Worm (Caenorhabditis elegans): ENCODE measurements around the gene msp-142.

msp-142 gene

DNA sequence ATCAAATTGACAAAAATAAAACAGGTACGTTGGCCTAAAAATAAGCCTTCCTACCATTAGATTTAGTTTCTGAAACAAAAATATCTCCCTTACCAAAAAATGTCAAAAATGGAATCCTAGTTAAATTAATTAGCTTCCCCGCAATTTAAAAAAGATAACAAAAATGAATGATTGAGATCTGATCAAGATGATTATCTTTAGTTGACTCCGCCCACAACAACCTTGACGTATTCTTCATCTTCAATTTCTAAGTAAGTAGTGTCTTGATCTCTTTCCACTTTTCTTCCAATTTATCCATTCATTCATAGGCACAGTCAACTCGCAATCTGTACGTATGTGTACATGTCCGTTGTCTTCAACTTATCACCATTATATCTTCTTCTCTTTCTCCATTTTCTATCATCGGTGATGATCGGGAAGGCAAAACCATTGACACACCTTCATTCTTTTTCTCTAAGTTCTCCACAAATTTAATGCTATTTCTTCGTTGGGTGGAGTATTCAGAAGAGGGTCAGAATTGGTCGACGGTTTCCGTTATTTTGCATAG, 29.4 kb upstream of the msp-142 start:
- no peak for TF ChIP-seq ceh-30 (tag; optimal IDR thresholded peaks at IDR 0.05)
- TF ChIP-seq Y22D7AL.16 (tag; optimal IDR thresholded peaks at IDR 0.05), result no peak
- TF ChIP-seq che-1 (tag; optimal IDR thresholded peaks at IDR 0.05), result no peak
- TF ChIP-seq nhr-232 (tag; optimal IDR thresholded peaks at IDR 0.05), result no peak
- TF ChIP-seq nhr-11 (tag; optimal IDR thresholded peaks at IDR 0.05), result no peak
- TF ChIP-seq gmeb-2 (tag; optimal IDR thresholded peaks at IDR 0.05), result no peak
- TF ChIP-seq unc-86 (tag; optimal IDR thresholded peaks at IDR 0.05), result no peak
- TF ChIP-seq fax-1 (tag; optimal IDR thresholded peaks at IDR 0.05), result no peak
- TF ChIP-seq C38D4.7 (GFP tag; optimal IDR thresholded peaks at IDR 0.05), result no peak
- TF ChIP-seq dve-1 (tag; optimal IDR thresholded peaks at IDR 0.05), result no peak
- TF ChIP-seq K02D7.2 (tag; optimal IDR thresholded peaks at IDR 0.05), result no peak

DNA sequence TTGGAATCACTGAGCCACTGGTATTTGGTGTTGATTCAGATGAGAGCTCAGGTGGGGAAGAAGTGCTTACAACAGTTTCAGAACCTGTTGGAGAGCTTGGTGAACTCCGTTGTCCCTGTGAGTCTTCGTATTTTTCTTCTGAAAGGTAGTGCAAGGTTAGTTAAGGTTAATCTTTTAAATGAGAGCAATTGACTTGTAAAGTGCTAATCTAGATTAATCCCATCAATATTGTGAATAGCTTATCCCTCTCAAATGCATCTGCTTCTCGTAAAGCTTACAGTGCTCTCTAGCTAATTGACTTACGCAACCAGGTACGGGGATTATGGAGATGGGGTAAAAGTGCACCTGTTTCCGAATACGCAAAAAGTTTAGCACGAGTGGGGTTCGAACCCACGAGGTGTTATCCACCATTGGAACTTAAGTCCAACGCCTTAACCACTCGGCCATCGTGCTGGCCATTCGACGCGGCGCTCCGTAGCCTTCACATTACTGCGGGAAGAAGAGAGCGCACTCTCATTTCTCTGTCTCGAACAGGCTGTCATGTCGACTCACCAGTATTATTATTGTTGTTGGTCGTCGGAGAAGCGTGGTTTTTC, 25.1 kb upstream of the msp-142 start:
- TF ChIP-seq ref-2 (tag; optimal IDR thresholded peaks at IDR 0.05) (peak; percentile 59), ceh-2 (tag; optimal IDR thresholded peaks at IDR 0.05) (peak; percentile 46), fax-1 (tag; optimal IDR thresholded peaks at IDR 0.05) (peak; percentile 38), hlh-30 (tag; optimal IDR thresholded peaks at IDR 0.05; ENCODE audit: insufficient read depth) (peak; percentile 39), hlh-15 (tag; optimal IDR thresholded peaks at IDR 0.05) (no peak), lim-6 (tag; optimal IDR thresholded peaks at IDR 0.05) (no peak), dve-1 (tag; optimal IDR thresholded peaks at IDR 0.05) (peak; percentile 66), ceh-9 (tag; optimal IDR thresholded peaks at IDR 0.05) (no peak), eyg-1 (tag; optimal IDR thresholded peaks at IDR 0.05) (peak; percentile 43), zip-5 (tag; optimal IDR thresholded peaks at IDR 0.05) (peak; percentile 30), tbx-7 (tag; optimal IDR thresholded peaks at IDR 0.05) (no peak), ceh-24 (tag; optimal IDR thresholded peaks at IDR 0.05) (peak; percentile 8), C08G9.2 (tag; optimal IDR thresholded peaks at IDR 0.05) (peak; percentile 47), ceh-6 (GFP tag; optimal IDR thresholded peaks at IDR 0.05) (peak; percentile 68), sox-4 (tag; optimal IDR thresholded peaks at IDR 0.05) (peak; percentile 56), fkh-6 (tag; optimal IDR thresholded peaks at IDR 0.05) (peak; percentile 59), hlh-13 (GFP tag; optimal IDR thresholded peaks at IDR 0.05) (peak; percentile 59), unc-3 (GFP tag; conservative IDR thresholded peaks at IDR 0.05) (peak; percentile 21; the same call in 1 of the 2 replicates), unc-3 (tag; optimal IDR thresholded peaks at IDR 0.05) (no peak), hlh-6 (tag; optimal IDR thresholded peaks at IDR 0.05) (peak; percentile 48), K02D7.2 (tag; optimal IDR thresholded peaks at IDR 0.05) (no peak), ceh-14 (tag; optimal IDR thresholded peaks at IDR 0.05) (peak; percentile 26), hlh-8 (tag; optimal IDR thresholded peaks at IDR 0.05) (no peak), pqm-1 (tag; optimal IDR thresholded peaks at IDR 0.05) (peak; percentile 9), ama-1 (optimal IDR thresholded peaks at IDR 0.05) (no peak), pat-9 (tag; optimal IDR thresholded peaks at IDR 0.05) (peak; percentile 53), ceh-18 (tag; optimal IDR thresholded peaks at IDR 0.05) (peak; percentile 37), elt-2 (tag; optimal IDR thresholded peaks at IDR 0.05) (peak; percentile 87), npax-4 (tag; optimal IDR thresholded peaks at IDR 0.05) (no peak), tbx-2 (tag; optimal IDR thresholded peaks at IDR 0.05) (peak; percentile 48), C38D4.7 (GFP tag; optimal IDR thresholded peaks at IDR 0.05) (peak; percentile 60), F13H6.1 (tag; optimal IDR thresholded peaks at IDR 0.05) (no peak), unc-42 (tag; optimal IDR thresholded peaks at IDR 0.05) (peak; percentile 30), sdc-2 (tag; optimal IDR thresholded peaks at IDR 0.05) (peak; percentile 48), ceh-22 (tag; optimal IDR thresholded peaks at IDR 0.05) (no peak), unc-55 (GFP tag; optimal IDR thresholded peaks at IDR 0.05) (no peak), fkh-10 (GFP tag; optimal IDR thresholded peaks at IDR 0.05) (no peak), ceh-19 (GFP tag; optimal IDR thresholded peaks at IDR 0.05) (no peak), sox-2 (GFP tag; IDR thresholded peaks at IDR 0.05) (no peak; the same call in 1 of the 2 replicates), lin-11 (tag; optimal IDR thresholded peaks at IDR 0.05) (peak; percentile 12), elt-4 (tag; optimal IDR thresholded peaks at IDR 0.05) (no peak), ahr-1 (tag; optimal IDR thresholded peaks at IDR 0.05) (no peak), ceh-48 (tag; optimal IDR thresholded peaks at IDR 0.05) (peak; percentile 33), Y22D7AL.16 (tag; optimal IDR thresholded peaks at IDR 0.05) (peak; percentile 18), pros-1 (tag; optimal IDR thresholded peaks at IDR 0.05) (no peak)

Data from whole organism, late embryonic.